Fruit fly (Drosophila melanogaster): ENCODE measurements around the gene Gapdh2.

- TF ChIP-seq toy (GFP tag; IDR thresholded peaks at IDR 0.05) = no peak
- no peak for TF ChIP-seq HmgZ (tag; optimal IDR thresholded peaks at IDR 0.05)
- no peak for TF ChIP-seq Nf-YB (GFP tag; optimal IDR thresholded peaks at IDR 0.05)
- TF ChIP-seq z (GFP tag; IDR thresholded peaks at IDR 0.05) = no peak
- TF ChIP-seq Mad (GFP tag; optimal IDR thresholded peaks at IDR 0.05) = no peak
- TF ChIP-seq tna (GFP tag; IDR thresholded peaks at IDR 0.05; ENCODE audit: partially characterized antibody) = no peak
- no peak for TF ChIP-seq HLHmδ (GFP tag; optimal IDR thresholded peaks at IDR 0.05)
- TF ChIP-seq CTCF (GFP tag; optimal IDR thresholded peaks at IDR 0.05) = no peak
- no peak for TF ChIP-seq lola (GFP tag; optimal IDR thresholded peaks at IDR 0.05)
- no peak for TF ChIP-seq E2f1 (GFP tag; IDR thresholded peaks at IDR 0.05)
- TF ChIP-seq CG12236 (GFP tag; optimal IDR thresholded peaks at IDR 0.05) = no peak
- no peak for TF ChIP-seq jigr1 (GFP tag; IDR thresholded peaks at IDR 0.05)
- no peak for TF ChIP-seq Dbx (GFP tag; IDR thresholded peaks at IDR 0.05)
- no peak for TF ChIP-seq Hmr (GFP tag; optimal IDR thresholded peaks at IDR 0.05)
Measured at dm6 chrX:15866032-15866431, 1.9 kb upstream of the Gapdh2 start.
